Worm (Caenorhabditis elegans): ENCODE results near the gene gmeb-3.
A peak's percentile ranks its signal among the peaks of the same experiment; 100 is the strongest.

gmeb-3 gene

ce11 chrIII:3786427-3786935 lies 18.2 kb downstream of the gmeb-3 start, which contains the start of gene acy-3:
Gene acy-3, minus strand, starts transcription at chrIII:3786477.
- no peak for TF ChIP-seq ceh-16 (tag; optimal IDR thresholded peaks at IDR 0.05)
- TF ChIP-seq nhr-25 (tag; optimal IDR thresholded peaks at IDR 0.05), result peak; percentile 5
- no peak for TF ChIP-seq fkh-10 (GFP tag; optimal IDR thresholded peaks at IDR 0.05)
- no peak for TF ChIP-seq aly-2 (tag; optimal IDR thresholded peaks at IDR 0.05)
- TF ChIP-seq lin-15B (tag; optimal IDR thresholded peaks at IDR 0.05), result no peak
- TF ChIP-seq nhr-237 (tag; optimal IDR thresholded peaks at IDR 0.05), result no peak
- no peak for TF ChIP-seq lin-39 (tag; optimal IDR thresholded peaks at IDR 0.05)
- TF ChIP-seq nhr-11 (tag; optimal IDR thresholded peaks at IDR 0.05), result no peak
- no peak for TF ChIP-seq ceh-82 (tag; optimal IDR thresholded peaks at IDR 0.05)
- no peak for TF ChIP-seq nhr-28 (tag; optimal IDR thresholded peaks at IDR 0.05)
- no peak for TF ChIP-seq elt-1 (tag; optimal IDR thresholded peaks at IDR 0.05)
- peak; percentile 43 for TF ChIP-seq pqm-1 (tag; optimal IDR thresholded peaks at IDR 0.05)
- no peak for TF ChIP-seq fos-1 (tag; optimal IDR thresholded peaks at IDR 0.05)
- no peak for TF ChIP-seq ZK546.5 (tag; optimal IDR thresholded peaks at IDR 0.05)
- no peak for TF ChIP-seq zag-1 (tag; optimal IDR thresholded peaks at IDR 0.05)
- TF ChIP-seq ztf-4 (tag; optimal IDR thresholded peaks at IDR 0.05), result no peak
- no peak for TF ChIP-seq nhr-12 (tag; optimal IDR thresholded peaks at IDR 0.05)
- TF ChIP-seq nhr-77 (tag; optimal IDR thresholded peaks at IDR 0.05), result no peak
- no peak for TF ChIP-seq sea-2 (GFP tag; optimal IDR thresholded peaks at IDR 0.05)
- TF ChIP-seq ztf-11 (tag; optimal IDR thresholded peaks at IDR 0.05), result no peak
- no peak for TF ChIP-seq egl-5 (tag; optimal IDR thresholded peaks at IDR 0.05)
- peak; percentile 48 for TF ChIP-seq ceh-28 (tag; optimal IDR thresholded peaks at IDR 0.05)
- no peak for TF ChIP-seq tbx-2 (tag; optimal IDR thresholded peaks at IDR 0.05)
- TF ChIP-seq fkh-2 (tag; optimal IDR thresholded peaks at IDR 0.05), result no peak
- peak; percentile 24 for TF ChIP-seq hmg-11 (tag; optimal IDR thresholded peaks at IDR 0.05)
- peak; percentile 69 for TF ChIP-seq nhr-23 (tag; optimal IDR thresholded peaks at IDR 0.05)
- TF ChIP-seq elt-3 (tag; optimal IDR thresholded peaks at IDR 0.05), result no peak
- TF ChIP-seq nhr-43 (tag; optimal IDR thresholded peaks at IDR 0.05; ENCODE audit: poor library complexity, severe bottlenecking), result peak; percentile 66
- TF ChIP-seq ceh-9 (tag; optimal IDR thresholded peaks at IDR 0.05), result no peak
- no peak for TF ChIP-seq eor-1 (tag; optimal IDR thresholded peaks at IDR 0.05)
- TF ChIP-seq nhr-76 (tag; optimal IDR thresholded peaks at IDR 0.05), result no peak
- no peak for TF ChIP-seq nhr-67 (tag; optimal IDR thresholded peaks at IDR 0.05)
- no peak for TF ChIP-seq egl-27 (tag; optimal IDR thresholded peaks at IDR 0.05)
- no peak for TF ChIP-seq ama-1 (optimal IDR thresholded peaks at IDR 0.05)
- peak; percentile 49 for TF ChIP-seq unc-62 (GFP tag; optimal IDR thresholded peaks at IDR 0.05)
- TF ChIP-seq skn-1 (tag; optimal IDR thresholded peaks at IDR 0.05), result no peak
- TF ChIP-seq R02D3.7 (tag; optimal IDR thresholded peaks at IDR 0.05), result no peak
- TF ChIP-seq mml-1 (tag; optimal IDR thresholded peaks at IDR 0.05), result no peak
- TF ChIP-seq pha-4 (tag; optimal IDR thresholded peaks at IDR 0.05), result peak; percentile 72
- TF ChIP-seq daf-12 (tag; optimal IDR thresholded peaks at IDR 0.05), result no peak
- TF ChIP-seq lsy-12 (tag; optimal IDR thresholded peaks at IDR 0.05), result peak; percentile 22
- no peak for TF ChIP-seq unc-39 (tag; optimal IDR thresholded peaks at IDR 0.05)
- no peak for TF ChIP-seq mdl-1 (tag; optimal IDR thresholded peaks at IDR 0.05)
- TF ChIP-seq nfya-1 (tag; optimal IDR thresholded peaks at IDR 0.05; ENCODE audit: insufficient read depth), result peak; percentile 75
- peak; percentile 45 for TF ChIP-seq snpc-4 (tag; optimal IDR thresholded peaks at IDR 0.05)
- peak; percentile 52 for TF ChIP-seq elt-2 (tag; optimal IDR thresholded peaks at IDR 0.05)
- no peak for TF ChIP-seq jun-1 (tag; optimal IDR thresholded peaks at IDR 0.05)

Measured in whole organism, L3 larva.